Fruit fly (Drosophila melanogaster) whole organism, embryonic: ENCODE measurements around the gene PGAP2.

Source experiments
- Adf1 ChIP-seq: fragments of 200-800 bp; sonication (Bioruptor generic); IDR thresholded peaks from 2 replicates; pipeline ENCODE4 v1.3.6; 2022; ENCODE audit warnings: missing biosample characterization, missing genetic modification characterization
- Asciz ChIP-seq: fragments of 200-800 bp; sonication (Bioruptor generic); optimal IDR thresholded peaks from 2 replicates; lab custom pipeline; 2017; ENCODE audit warnings: missing biosample characterization, mild to moderate bottlenecking, missing genetic modification characterization, missing genetic modification reagents
- Atf-2 ChIP-seq: fragments of 200-800 bp; sonication (Bioruptor generic); optimal IDR thresholded peaks from 2 replicates; lab custom pipeline; 2016; ENCODE audit warnings: missing biosample characterization, missing genetic modification characterization
- CG10147 ChIP-seq: fragments of 200-800 bp; sonication (Bioruptor generic); optimal IDR thresholded peaks from 2 replicates; lab custom pipeline; 2019; ENCODE audit warnings: missing biosample characterization, mild to moderate bottlenecking, missing genetic modification characterization, moderate library complexity
- CG10209 ChIP-seq: fragments of 200-800 bp; sonication (Bioruptor generic); optimal IDR thresholded peaks from 3 replicates; lab custom pipeline; 2017; ENCODE audit warnings: missing biosample characterization, mild to moderate bottlenecking, missing genetic modification characterization, missing genetic modification reagents
- CG10654 ChIP-seq: fragments of 200-800 bp; sonication (Bioruptor generic); optimal IDR thresholded peaks from 2 replicates; lab custom pipeline; 2016; ENCODE audit warnings: missing biosample characterization, missing genetic modification characterization
- CG11085 ChIP-seq: fragments of 200-800 bp; sonication (Bioruptor generic); IDR thresholded peaks from 2 replicates; pipeline ENCODE4 v1.3.6; 2022; ENCODE audit warnings: missing biosample characterization, missing genetic modification characterization
- CG13775 ChIP-seq: fragments of 200-800 bp; sonication (Bioruptor generic); optimal IDR thresholded peaks from 3 replicates; lab custom pipeline; 2017; ENCODE audit warnings: missing biosample characterization, mild to moderate bottlenecking, missing genetic modification characterization
- CG16863 ChIP-seq: fragments of 200-800 bp; sonication (Bioruptor generic); optimal IDR thresholded peaks from 3 replicates; lab custom pipeline; 2016; ENCODE audit warnings: missing biosample characterization, missing genetic modification characterization
- CG2116 ChIP-seq: fragments of 200-800 bp; sonication (Bioruptor generic); optimal IDR thresholded peaks from 3 replicates; lab custom pipeline; 2018; ENCODE audit warnings: missing biosample characterization, mild to moderate bottlenecking, missing genetic modification characterization
- CG2120 ChIP-seq: fragments of 200-800 bp; sonication (Bioruptor generic); optimal IDR thresholded peaks from 3 replicates; lab custom pipeline; 2016; ENCODE audit warnings: missing biosample characterization, missing genetic modification characterization
- CG30020 ChIP-seq: fragments of 200-800 bp; optimal IDR thresholded peaks from 2 replicates; lab custom pipeline; 2019; ENCODE audit warnings: missing biosample characterization, mild to moderate bottlenecking, missing genetic modification characterization, moderate library complexity
- CG30431 ChIP-seq: fragments of 200-800 bp; sonication (Bioruptor generic); optimal IDR thresholded peaks from 2 replicates; lab custom pipeline; 2017; ENCODE audit warnings: missing biosample characterization, missing genetic modification characterization
- CG3281 ChIP-seq: fragments of 200-800 bp; sonication (Bioruptor generic); optimal IDR thresholded peaks from 3 replicates; lab custom pipeline; 2017; ENCODE audit warnings: missing biosample characterization, mild to moderate bottlenecking, missing genetic modification characterization
- CG4730 ChIP-seq: fragments of 200-800 bp; sonication (Bioruptor generic); IDR thresholded peaks from 2 replicates; pipeline ENCODE4 v1.3.6; 2022; ENCODE audit warnings: missing biosample characterization, missing genetic modification characterization
- CG8944 ChIP-seq: fragments of 200-800 bp; sonication (Bioruptor generic); optimal IDR thresholded peaks from 3 replicates; lab custom pipeline; 2016; ENCODE audit warnings: missing biosample characterization, missing genetic modification characterization
- CG9797 ChIP-seq: fragments of 200-800 bp; sonication (Bioruptor generic); optimal IDR thresholded peaks from 3 replicates; lab custom pipeline; 2018; ENCODE audit warnings: missing biosample characterization, mild to moderate bottlenecking, missing genetic modification characterization
- CHES-1-like ChIP-seq: fragments of 200-800 bp; sonication (Bioruptor generic); optimal IDR thresholded peaks from 2 replicates; lab custom pipeline; 2016; ENCODE audit warnings: missing biosample characterization, missing genetic modification characterization
- Dp ChIP-seq: fragments of 200-800 bp; sonication (Bioruptor generic); optimal IDR thresholded peaks from 2 replicates; lab custom pipeline; 2018; ENCODE audit warnings: missing biosample characterization, mild to moderate bottlenecking, missing genetic modification characterization, moderate library complexity
- Ets65A ChIP-seq: fragments of 200-800 bp; sonication (Bioruptor generic); peaks from one replicate; lab custom pipeline; 2016; ENCODE audit warnings: missing biosample characterization, missing genetic modification characterization
- GATAe ChIP-seq: fragments of 200-800 bp; sonication (Bioruptor generic); conservative IDR thresholded peaks from 2 replicates; pipeline ENCODE4 v1.3.6; 2022; ENCODE audit warnings: missing biosample characterization, missing genetic modification characterization
- H2.0 ChIP-seq: fragments of 200-800 bp; sonication (Bioruptor generic); IDR thresholded peaks from 2 replicates; pipeline ENCODE4 v1.3.6; 2022; ENCODE audit warnings: missing biosample characterization, missing genetic modification characterization
- Hmr ChIP-seq: fragments of 200-800 bp; sonication (Bioruptor generic); optimal IDR thresholded peaks from 3 replicates; lab custom pipeline; 2017; ENCODE audit warnings: mild to moderate bottlenecking, missing biosample characterization, missing genetic modification reagents, missing genetic modification characterization
- Lpt ChIP-seq: fragments of >200 bp; optimal IDR thresholded peaks from 2 replicates; lab custom pipeline; 2018; ENCODE audit warnings: missing biosample characterization, missing genetic modification characterization
- MBD-R2 ChIP-seq: fragments of 200-800 bp; sonication (Bioruptor generic); IDR thresholded peaks from 2 replicates; pipeline ENCODE4 v1.3.6; 2022; ENCODE audit warnings: missing biosample characterization, missing genetic modification characterization
- MESR4 ChIP-seq: fragments of 200-800 bp; sonication (Bioruptor generic); optimal IDR thresholded peaks from 2 replicates; lab custom pipeline; 2018; ENCODE audit warnings: missing biosample characterization, mild to moderate bottlenecking, missing genetic modification characterization, moderate library complexity
- Med ChIP-seq: fragments of 200-800 bp; sonication (Bioruptor generic); peaks from one replicate; lab custom pipeline; 2016; ENCODE audit warnings: missing biosample characterization, missing genetic modification characterization, mild to moderate bottlenecking, inconsistent platforms, moderate library complexity
- PHDP ChIP-seq: fragments of 200-800 bp; sonication (Bioruptor generic); optimal IDR thresholded peaks from 3 replicates; lab custom pipeline; 2018; ENCODE audit warnings: missing biosample characterization, mild to moderate bottlenecking, missing genetic modification characterization, moderate library complexity
- Scr ChIP-seq: fragments of 200-800 bp; sonication (Bioruptor generic); IDR thresholded peaks from 2 replicates; pipeline ENCODE4 v1.3.6; 2022; ENCODE audit warnings: missing biosample characterization, missing genetic modification characterization; ENCODE audit not compliant: partially characterized antibody
- Six4 ChIP-seq: fragments of 200-800 bp; sonication (Bioruptor generic); optimal IDR thresholded peaks from 2 replicates; lab custom pipeline; 2016; ENCODE audit warnings: missing biosample characterization, missing genetic modification characterization
- TFAM ChIP-seq: fragments of 200-800 bp; sonication (Bioruptor generic); optimal IDR thresholded peaks from 2 replicates; lab custom pipeline; 2017; ENCODE audit warnings: missing biosample characterization, missing genetic modification characterization, inconsistent platforms
- ac ChIP-seq: fragments of 200-800 bp; sonication (Bioruptor generic); optimal IDR thresholded peaks from 3 replicates; lab custom pipeline; 2017; ENCODE audit warnings: missing biosample characterization, mild to moderate bottlenecking, missing genetic modification characterization
- bbx ChIP-seq: fragments of 200-800 bp; sonication (Bioruptor generic); IDR thresholded peaks from 2 replicates; pipeline ENCODE4 v1.3.6; 2022; ENCODE audit warnings: missing biosample characterization, missing genetic modification characterization; ENCODE audit not compliant: partially characterized antibody
- bsh ChIP-seq, 2 experiments: fragments of 200-800 bp; sonication (Bioruptor generic); optimal IDR thresholded peaks; 2 replicates each; lab custom pipeline; 2017 to 2018; ENCODE audit warnings: mild to moderate bottlenecking in 2 of 2, missing biosample characterization in 2 of 2, missing genetic modification characterization in 2 of 2, moderate library complexity in 1 of 2
- chm ChIP-seq: fragments of 200-800 bp; sonication (Bioruptor generic); IDR thresholded peaks from 2 replicates; pipeline ENCODE4 v1.3.6; 2022; ENCODE audit warnings: missing biosample characterization, missing genetic modification characterization
- gem ChIP-seq: fragments of 200-800 bp; sonication (Bioruptor generic); optimal IDR thresholded peaks from 2 replicates; lab custom pipeline; 2019; ENCODE audit warnings: missing biosample characterization, mild to moderate bottlenecking, missing genetic modification characterization, moderate library complexity
- grau ChIP-seq: fragments of 200-800 bp; optimal IDR thresholded peaks from 3 replicates; lab custom pipeline; 2019; ENCODE audit warnings: missing biosample characterization, mild to moderate bottlenecking, missing genetic modification characterization, moderate library complexity
- gsb ChIP-seq: fragments of 200-800 bp; sonication (Bioruptor generic); IDR thresholded peaks from 2 replicates; pipeline ENCODE4 v1.3.6; 2022; ENCODE audit warnings: missing biosample characterization, missing genetic modification characterization
- jing ChIP-seq: fragments of 200-800 bp; sonication (Bioruptor generic); optimal IDR thresholded peaks from 2 replicates; lab custom pipeline; 2018; ENCODE audit warnings: missing biosample characterization, mild to moderate bottlenecking, missing genetic modification characterization
- nmo ChIP-seq: fragments of 200-800 bp; sonication (Bioruptor generic); optimal IDR thresholded peaks from 2 replicates; lab custom pipeline; 2018; ENCODE audit warnings: missing biosample characterization, mild to moderate bottlenecking, missing genetic modification characterization, moderate library complexity
- pb ChIP-seq: fragments of 200-800 bp; sonication (Bioruptor generic); optimal IDR thresholded peaks from 3 replicates; lab custom pipeline; 2016; ENCODE audit warnings: missing biosample characterization, missing genetic modification characterization
- pum ChIP-seq: fragments of 200-800 bp; sonication (Bioruptor generic); optimal IDR thresholded peaks from 2 replicates; lab custom pipeline; 2016; ENCODE audit warnings: missing biosample characterization, missing genetic modification characterization
- pzg ChIP-seq: fragments of 200-800 bp; sonication (Bioruptor generic); optimal IDR thresholded peaks from 3 replicates; lab custom pipeline; 2018; ENCODE audit warnings: missing biosample characterization, mild to moderate bottlenecking, missing genetic modification characterization, moderate library complexity
- sens ChIP-seq: fragments of 200-800 bp; sonication (Bioruptor generic); peaks from one replicate; lab custom pipeline; 2016; ENCODE audit warnings: missing biosample characterization, missing genetic modification characterization
- sim ChIP-seq: fragments of 200-800 bp; sonication (Bioruptor generic); IDR thresholded peaks from 2 replicates; pipeline ENCODE4 v1.3.6; 2022; ENCODE audit warnings: missing biosample characterization, missing genetic modification characterization
- so ChIP-seq: fragments of 200-800 bp; sonication (Bioruptor generic); IDR thresholded peaks from 3 replicates; pipeline ENCODE4 v1.3.6; 2022; ENCODE audit warnings: missing biosample characterization, missing genetic modification characterization
- tio ChIP-seq: fragments of 200-800 bp; sonication (Bioruptor generic); optimal IDR thresholded peaks from 2 replicates; lab custom pipeline; 2017; ENCODE audit warnings: missing biosample characterization, missing genetic modification characterization, inconsistent platforms
- wor ChIP-seq: fragments of 200-800 bp; sonication (Bioruptor generic); IDR thresholded peaks from 2 replicates; pipeline ENCODE4 v1.3.6; 2022; ENCODE audit warnings: missing biosample characterization, missing genetic modification characterization
- zen ChIP-seq: fragments of 200-800 bp; sonication (Bioruptor generic); optimal IDR thresholded peaks from 3 replicates; lab custom pipeline; 2018; ENCODE audit warnings: missing biosample characterization, mild to moderate bottlenecking, missing genetic modification characterization, moderate library complexity

The PGAP2 gene

dm6 chr2L:843301-843700 is 24.0 kb upstream of the PGAP2 start:
- TF ChIP-seq Lpt (GFP tag; lab: Kevin White, UChicago) (no peak), sim (no peak), H2.0 (GFP tag; lab: Robert Waterston, UW) (no peak), CG10147 (GFP tag; lab: Kevin White, UChicago) (no peak), gsb (no peak), pum (GFP tag; lab: Kevin White, UChicago) (no peak), chm (GFP tag; lab: Robert Waterston, UW) (no peak), grau (tag; lab: Kevin White, UChicago) (peak; percentile 36), Six4 (GFP tag; lab: Kevin White, UChicago) (no peak), Ets65A (GFP tag; lab: Kevin White, UChicago) (peak; percentile 2), CG30020 (tag; lab: Kevin White, UChicago) (no peak), Scr (GFP tag; lab: Robert Waterston, UW) (no peak), CG11085 (no peak), sens (GFP tag; lab: Kevin White, UChicago) (peak; percentile 28), Atf-2 (GFP tag; lab: Kevin White, UChicago) (no peak), CG10654 (no peak), CG8944 (GFP tag; lab: Kevin White, UChicago) (no peak), CG3281 (no peak), zen (no peak), ac (GFP tag; lab: Kevin White, UChicago) (no peak), bbx (no peak), CG30431 (GFP tag; lab: Kevin White, UChicago) (no peak), pb (GFP tag; lab: Kevin White, UChicago) (no peak), CG13775 (GFP tag; lab: Kevin White, UChicago) (no peak), bsh (GFP tag; optimal IDR thresholded peaks at IDR 0.05; lab: Kevin White, UChicago) (no peak), CG2120 (GFP tag; lab: Kevin White, UChicago) (peak; percentile 13), Med (peak; percentile 21), GATAe (GFP tag; lab: Robert Waterston, UW) (no peak), PHDP (tag; lab: Kevin White, UChicago) (peak; percentile 5), tio (GFP tag; lab: Kevin White, UChicago) (peak; percentile 7), nmo (GFP tag; lab: Kevin White, UChicago) (no peak), wor (GFP tag; lab: Robert Waterston, UW) (no peak), pzg (no peak), CG9797 (GFP tag; lab: Kevin White, UChicago) (no peak), CG10209 (GFP tag; lab: Kevin White, UChicago) (no peak), Adf1 (GFP tag; lab: Robert Waterston, UW) (no peak), Asciz (no peak), MBD-R2 (GFP tag; lab: Robert Waterston, UW) (no peak), CHES-1-like (GFP tag; lab: Kevin White, UChicago) (no peak), CG16863 (GFP tag; lab: Kevin White, UChicago) (no peak), CG2116 (GFP tag; lab: Kevin White, UChicago) (no peak), TFAM (GFP tag; lab: Kevin White, UChicago) (no peak), jing (GFP tag; lab: Kevin White, UChicago) (no peak), MESR4 (GFP tag; lab: Kevin White, UChicago) (no peak), CG4730 (no peak), gem (tag; lab: Kevin White, UChicago) (peak; percentile 11), Hmr (GFP tag; lab: Kevin White, UChicago) (peak; percentile 5), Dp (GFP tag; lab: Kevin White, UChicago) (no peak), so (GFP tag; lab: Robert Waterston, UW) (no peak)
